Fruit fly (Drosophila melanogaster) S2 (cell line): ENCODE results near the gene Thor.

Experiments used
- CG8478 ChIP-seq: fragments of >200 bp; optimal IDR thresholded peaks from 2 replicates; lab custom pipeline; 2018
- CTCF ChIP-seq, 2 experiments: fragments of >200 bp; optimal IDR thresholded peaks; 2 replicates each; lab custom pipeline; 2018

DNA sequence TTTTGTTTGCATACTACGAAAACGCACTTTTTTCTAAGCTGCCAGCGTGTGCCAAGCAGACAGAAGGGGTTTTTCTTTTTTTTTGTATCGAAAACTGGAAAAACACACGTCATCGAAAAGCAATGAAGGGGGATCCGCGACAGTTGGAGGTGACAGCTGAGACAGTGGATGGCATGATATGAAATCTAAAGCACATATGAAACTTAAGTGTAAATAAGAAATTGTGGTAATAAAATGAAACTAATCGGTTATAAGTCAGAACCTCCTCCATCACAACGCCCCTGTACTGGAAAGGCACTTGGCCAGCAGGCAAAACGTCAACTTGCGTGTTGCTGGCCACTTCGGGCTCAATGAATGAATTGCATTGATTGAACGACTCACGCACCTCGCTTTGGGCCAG lies 5.4 kb downstream of the Thor start:
- TF ChIP-seq CG8478 (lab: Kevin White, UChicago) (no peak), CTCF (optimal IDR thresholded peaks at IDR 0.05; lab: Kevin White, UChicago) (no peak)
